Fruit fly (Drosophila melanogaster) whole organism, embryonic: Measurements from ENCODE around the gene CG12539.

Experiments
- Blimp-1 ChIP-seq: fragments of 200-800 bp; sonication (Bioruptor generic); optimal IDR thresholded peaks from 3 replicates; lab custom pipeline; 2018; ENCODE audit warnings: missing biosample characterization, missing genetic modification characterization, mild to moderate bottlenecking, moderate library complexity, missing genetic modification reagents
- Bteb2 ChIP-seq: fragments of 200-800 bp; sonication (Bioruptor generic); optimal IDR thresholded peaks from 2 replicates; lab custom pipeline; 2016; ENCODE audit warnings: missing biosample characterization, missing genetic modification characterization
- CG1024 ChIP-seq: fragments of 200-800 bp; sonication (Bioruptor generic); IDR thresholded peaks from 2 replicates; pipeline ENCODE4 v1.3.6; 2022; ENCODE audit warnings: missing biosample characterization, missing genetic modification characterization
- CG10274 ChIP-seq: fragments of 200-800 bp; sonication (Bioruptor generic); optimal IDR thresholded peaks from 3 replicates; lab custom pipeline; 2017; ENCODE audit warnings: missing biosample characterization, mild to moderate bottlenecking, missing genetic modification characterization
- CG10979 ChIP-seq: fragments of 200-800 bp; sonication (Bioruptor generic); optimal IDR thresholded peaks from 2 replicates; lab custom pipeline; 2018; ENCODE audit warnings: missing biosample characterization, mild to moderate bottlenecking, missing genetic modification characterization, moderate library complexity
- CG11398 ChIP-seq: fragments of 200-800 bp; sonication (Bioruptor generic); optimal IDR thresholded peaks from 2 replicates; lab custom pipeline; 2016; ENCODE audit warnings: missing biosample characterization, missing genetic modification characterization
- CG12155 ChIP-seq: fragments of 200-800 bp; sonication (Bioruptor generic); optimal IDR thresholded peaks from 3 replicates; lab custom pipeline; 2016; ENCODE audit warnings: missing biosample characterization, missing genetic modification characterization
- CG15514 ChIP-seq: fragments of 200-800 bp; sonication (Bioruptor generic); optimal IDR thresholded peaks from 3 replicates; lab custom pipeline; 2017; ENCODE audit warnings: missing biosample characterization, missing genetic modification characterization, mild to moderate bottlenecking, moderate library complexity, missing genetic modification reagents
- CG1603 ChIP-seq: fragments of 200-800 bp; sonication (Bioruptor generic); optimal IDR thresholded peaks from 2 replicates; lab custom pipeline; 2019; ENCODE audit warnings: missing biosample characterization, mild to moderate bottlenecking, missing genetic modification characterization, moderate library complexity
- CG16815 ChIP-seq: fragments of 200-800 bp; sonication (Bioruptor generic); optimal IDR thresholded peaks from 3 replicates; lab custom pipeline; 2017; ENCODE audit warnings: missing biosample characterization, mild to moderate bottlenecking, missing genetic modification characterization
- CG17328 ChIP-seq: fragments of 200-800 bp; sonication (Bioruptor generic); IDR thresholded peaks from 2 replicates; pipeline ENCODE4 v1.3.6; 2022; ENCODE audit warnings: missing biosample characterization, missing genetic modification characterization
- CG17912 ChIP-seq: fragments of 200-800 bp; sonication (Bioruptor generic); optimal IDR thresholded peaks from 2 replicates; lab custom pipeline; 2018; ENCODE audit warnings: missing biosample characterization, mild to moderate bottlenecking, missing genetic modification characterization
- CG34376 ChIP-seq: fragments of 200-800 bp; sonication (Bioruptor generic); optimal IDR thresholded peaks from 2 replicates; lab custom pipeline; 2018; ENCODE audit warnings: missing biosample characterization, mild to moderate bottlenecking, missing genetic modification characterization
- CG3847 ChIP-seq: fragments of 200-800 bp; sonication (Bioruptor generic); IDR thresholded peaks from 2 replicates; pipeline ENCODE4 v1.3.6; 2022; ENCODE audit warnings: missing biosample characterization, missing genetic modification characterization
- CG4617 ChIP-seq: fragments of 200-800 bp; sonication (Bioruptor generic); optimal IDR thresholded peaks from 3 replicates; lab custom pipeline; 2016; ENCODE audit warnings: missing biosample characterization, missing genetic modification characterization, borderline replicate concordance
- CG6175 ChIP-seq: fragments of 200-800 bp; sonication (Bioruptor generic); IDR thresholded peaks from 3 replicates; pipeline ENCODE4 v1.3.6; 2022; ENCODE audit warnings: missing biosample characterization, missing genetic modification characterization
- CG6689 ChIP-seq: fragments of 200-800 bp; sonication (Bioruptor generic); IDR thresholded peaks from 2 replicates; pipeline ENCODE4 v1.3.6; 2022; ENCODE audit warnings: missing biosample characterization, missing genetic modification characterization
- CG7839 ChIP-seq: fragments of 200-800 bp; sonication (Bioruptor generic); optimal IDR thresholded peaks from 3 replicates; lab custom pipeline; 2018; ENCODE audit warnings: missing biosample characterization, mild to moderate bottlenecking, missing genetic modification characterization, moderate library complexity
- CG9932 ChIP-seq: fragments of 200-800 bp; sonication (Bioruptor generic); IDR thresholded peaks from 2 replicates; pipeline ENCODE4 v1.3.6; 2022; ENCODE audit warnings: missing biosample characterization, missing genetic modification characterization
- Camta ChIP-seq: fragments of 200-800 bp; sonication (Bioruptor generic); optimal IDR thresholded peaks from 2 replicates; lab custom pipeline; 2016; ENCODE audit warnings: missing biosample characterization, missing genetic modification characterization
- D19A ChIP-seq: fragments of 200-800 bp; optimal IDR thresholded peaks from 3 replicates; lab custom pipeline; 2019; ENCODE audit warnings: missing biosample characterization, mild to moderate bottlenecking, missing genetic modification characterization, moderate library complexity
- Dll ChIP-seq: fragments of 200-800 bp; sonication (Bioruptor generic); IDR thresholded peaks from 4 replicates; pipeline ENCODE4 v1.3.6; 2022; ENCODE audit warnings: missing biosample characterization, missing genetic modification characterization; ENCODE audit not compliant: partially characterized antibody
- Hmx ChIP-seq: fragments of 200-800 bp; sonication (Bioruptor generic); optimal IDR thresholded peaks from 2 replicates; lab custom pipeline; 2016; ENCODE audit warnings: missing biosample characterization, missing genetic modification characterization
- MBD-R2 ChIP-seq: fragments of 200-800 bp; sonication (Bioruptor generic); IDR thresholded peaks from 2 replicates; pipeline ENCODE4 v1.3.6; 2022; ENCODE audit warnings: missing biosample characterization, missing genetic modification characterization
- MESR4 ChIP-seq: fragments of 200-800 bp; sonication (Bioruptor generic); optimal IDR thresholded peaks from 2 replicates; lab custom pipeline; 2018; ENCODE audit warnings: missing biosample characterization, mild to moderate bottlenecking, missing genetic modification characterization, moderate library complexity
- Myb ChIP-seq: fragments of 200-800 bp; sonication (Bioruptor generic); optimal IDR thresholded peaks from 2 replicates; lab custom pipeline; 2016; ENCODE audit warnings: missing biosample characterization, missing genetic modification characterization
- NfI ChIP-seq: fragments of 200-800 bp; sonication (Bioruptor generic); optimal IDR thresholded peaks from 3 replicates; lab custom pipeline; 2018; ENCODE audit warnings: missing biosample characterization, mild to moderate bottlenecking, missing genetic modification characterization, moderate library complexity
- Sry-β ChIP-seq: fragments of 200-800 bp; sonication (Bioruptor generic); optimal IDR thresholded peaks from 2 replicates; lab custom pipeline; 2018; ENCODE audit warnings: missing biosample characterization, mild to moderate bottlenecking, missing genetic modification characterization, moderate library complexity
- TFAM ChIP-seq: fragments of 200-800 bp; sonication (Bioruptor generic); optimal IDR thresholded peaks from 2 replicates; lab custom pipeline; 2017; ENCODE audit warnings: missing biosample characterization, missing genetic modification characterization, inconsistent platforms
- ap ChIP-seq: fragments of 200-800 bp; sonication (Bioruptor generic); IDR thresholded peaks from 2 replicates; pipeline ENCODE4 v1.3.6; 2022; ENCODE audit warnings: missing biosample characterization, missing genetic modification characterization
- ara ChIP-seq: fragments of 200-800 bp; sonication (Bioruptor generic); IDR thresholded peaks from 2 replicates; pipeline ENCODE4 v1.3.6; 2022; ENCODE audit warnings: missing biosample characterization, missing genetic modification characterization
- bbx ChIP-seq: fragments of 200-800 bp; sonication (Bioruptor generic); IDR thresholded peaks from 2 replicates; pipeline ENCODE4 v1.3.6; 2022; ENCODE audit warnings: missing biosample characterization, missing genetic modification characterization; ENCODE audit not compliant: partially characterized antibody
- cg ChIP-seq: fragments of 200-800 bp; sonication (Bioruptor generic); optimal IDR thresholded peaks from 3 replicates; lab custom pipeline; 2019; ENCODE audit warnings: missing biosample characterization, mild to moderate bottlenecking, missing genetic modification characterization, moderate library complexity
- chinmo ChIP-seq: fragments of 200-800 bp; sonication (Bioruptor generic); IDR thresholded peaks from 4 replicates; pipeline ENCODE4 v1.3.6; 2022; ENCODE audit warnings: missing biosample characterization, missing genetic modification characterization; ENCODE audit not compliant: partially characterized antibody
- danr ChIP-seq: fragments of 200-800 bp; sonication (Bioruptor generic); IDR thresholded peaks from 2 replicates; pipeline ENCODE4 v1.3.6; 2022; ENCODE audit warnings: missing biosample characterization, missing genetic modification characterization
- dm ChIP-seq: fragments of 200-800 bp; sonication (Bioruptor generic); optimal IDR thresholded peaks from 3 replicates; lab custom pipeline; 2016; ENCODE audit warnings: missing biosample characterization, missing genetic modification characterization
- fd3F ChIP-seq: fragments of 200-800 bp; sonication (Bioruptor generic); optimal IDR thresholded peaks from 2 replicates; lab custom pipeline; 2018; ENCODE audit warnings: missing biosample characterization, mild to moderate bottlenecking, missing genetic modification characterization, moderate library complexity
- gt ChIP-seq: fragments of 200-800 bp; sonication (Bioruptor generic); IDR thresholded peaks from 2 replicates; pipeline ENCODE4 v1.3.6; 2022; ENCODE audit warnings: missing biosample characterization, missing genetic modification characterization
- kni ChIP-seq: fragments of 200-800 bp; sonication (Bioruptor generic); optimal IDR thresholded peaks from 3 replicates; lab custom pipeline; 2017; ENCODE audit warnings: mild to moderate bottlenecking, missing biosample characterization, missing genetic modification reagents, missing genetic modification characterization
- lab ChIP-seq: fragments of 200-800 bp; sonication (Bioruptor generic); optimal IDR thresholded peaks from 3 replicates; lab custom pipeline; 2017; ENCODE audit warnings: missing biosample characterization, missing genetic modification characterization, mild to moderate bottlenecking, moderate library complexity, missing genetic modification reagents
- lmd ChIP-seq: fragments of 200-800 bp; sonication (Bioruptor generic); IDR thresholded peaks from 2 replicates; pipeline ENCODE4 v1.3.6; 2022; ENCODE audit warnings: missing biosample characterization, missing genetic modification characterization
- luna ChIP-seq: fragments of 200-800 bp; sonication (Bioruptor generic); optimal IDR thresholded peaks from 2 replicates; lab custom pipeline; 2016; ENCODE audit warnings: missing biosample characterization, missing genetic modification characterization
- nmo ChIP-seq: fragments of 200-800 bp; sonication (Bioruptor generic); optimal IDR thresholded peaks from 2 replicates; lab custom pipeline; 2018; ENCODE audit warnings: missing biosample characterization, mild to moderate bottlenecking, missing genetic modification characterization, moderate library complexity
- nom ChIP-seq: fragments of 200-800 bp; sonication (Bioruptor generic); optimal IDR thresholded peaks from 2 replicates; lab custom pipeline; 2017; ENCODE audit warnings: missing biosample characterization, missing genetic modification characterization, mild to moderate bottlenecking, moderate library complexity, missing genetic modification reagents
- pnt ChIP-seq: fragments of 200-800 bp; sonication (Bioruptor generic); optimal IDR thresholded peaks from 3 replicates; lab custom pipeline; 2016; ENCODE audit warnings: missing biosample characterization, missing genetic modification characterization
- repo ChIP-seq: fragments of 200-800 bp; sonication (Bioruptor generic); optimal IDR thresholded peaks from 2 replicates; lab custom pipeline; 2016; ENCODE audit warnings: missing biosample characterization, missing genetic modification characterization
- slbo ChIP-seq: fragments of 200-800 bp; sonication (Bioruptor generic); IDR thresholded peaks from 2 replicates; pipeline ENCODE4 v1.3.6; 2022; ENCODE audit warnings: missing biosample characterization, missing genetic modification characterization
- stc ChIP-seq: fragments of 200-800 bp; sonication (Bioruptor generic); IDR thresholded peaks from 2 replicates; pipeline ENCODE4 v1.3.6; 2022; ENCODE audit warnings: missing biosample characterization, missing genetic modification characterization
- vfl ChIP-seq: fragments of 200-800 bp; sonication (Bioruptor generic); optimal IDR thresholded peaks from 2 replicates; lab custom pipeline; 2016; ENCODE audit warnings: missing biosample characterization, missing genetic modification characterization
- zf30C ChIP-seq: fragments of 200-800 bp; sonication (Bioruptor generic); optimal IDR thresholded peaks from 3 replicates; lab custom pipeline; 2018; ENCODE audit warnings: missing biosample characterization, mild to moderate bottlenecking, missing genetic modification characterization
- zfh1 ChIP-seq: fragments of 200-800 bp; sonication (Bioruptor generic); IDR thresholded peaks from 3 replicates; pipeline ENCODE4 v1.3.6; 2022; ENCODE audit warnings: missing biosample characterization, missing genetic modification characterization

Gene CG12539

dm6 chrX:14839047-14839446, 5.5 kb downstream of the CG12539 start, which contains the start of the genes CG32590 and Flo2 (continued):
- TF ChIP-seq Bteb2 (GFP tag; lab: Kevin White, UChicago) (peak; percentile 53), cg (GFP tag; lab: Kevin White, UChicago) (no peak), CG10979 (tag; lab: Kevin White, UChicago) (peak; percentile 45), dm (GFP tag; lab: Kevin White, UChicago) (peak; percentile 33), pnt (GFP tag; lab: Kevin White, UChicago) (peak; percentile 57), Sry-β (no peak), bbx (GFP tag; lab: Robert Waterston, UW) (peak; percentile 94), CG16815 (peak; percentile 38), zfh1 (GFP tag; lab: Robert Waterston, UW) (peak; percentile 83), NfI (GFP tag; lab: Kevin White, UChicago) (peak; percentile 66), CG1024 (GFP tag; lab: Robert Waterston, UW) (peak; percentile 57), lmd (GFP tag; lab: Robert Waterston, UW) (peak; percentile 76), CG34376 (peak; percentile 13), repo (GFP tag; lab: Kevin White, UChicago) (peak; percentile 63), lab (GFP tag; lab: Kevin White, UChicago) (peak; percentile 78), danr (GFP tag; lab: Robert Waterston, UW) (peak; percentile 69), nom (GFP tag; lab: Kevin White, UChicago) (no peak), CG9932 (GFP tag; lab: Robert Waterston, UW) (peak; percentile 93), CG12155 (GFP tag; lab: Kevin White, UChicago) (peak; percentile 66), ap (GFP tag; lab: Robert Waterston, UW) (peak; percentile 66; the same call in 1 of the 2 replicates), CG17328 (GFP tag; lab: Robert Waterston, UW) (peak; percentile 70), chinmo (peak; percentile 96), vfl (GFP tag; lab: Kevin White, UChicago) (peak; percentile 64), CG11398 (peak; percentile 40), gt (peak; percentile 66), ara (GFP tag; lab: Robert Waterston, UW) (peak; percentile 82), MESR4 (GFP tag; lab: Kevin White, UChicago) (peak; percentile 25), nmo (GFP tag; lab: Kevin White, UChicago) (peak; percentile 79), luna (no peak), CG10274 (GFP tag; lab: Kevin White, UChicago) (no peak), CG7839 (tag; lab: Kevin White, UChicago) (peak; percentile 61), stc (peak; percentile 62; the same call in 1 of the 2 replicates), CG6689 (GFP tag; lab: Robert Waterston, UW) (peak; percentile 78), Blimp-1 (GFP tag; lab: Kevin White, UChicago) (peak; percentile 59), MBD-R2 (GFP tag; lab: Robert Waterston, UW) (peak; percentile 75), CG17912 (GFP tag; lab: Kevin White, UChicago) (no peak), Camta (peak; percentile 70), zf30C (GFP tag; lab: Kevin White, UChicago) (no peak), CG6175 (peak; percentile 68; the same call in 2 of the 3 replicates), slbo (GFP tag; lab: Robert Waterston, UW) (peak; percentile 94), fd3F (GFP tag; lab: Kevin White, UChicago) (peak; percentile 64), Hmx (GFP tag; lab: Kevin White, UChicago) (no peak), CG4617 (peak; percentile 56), Dll (GFP tag; lab: Robert Waterston, UW) (peak; percentile 98), CG3847 (GFP tag; lab: Robert Waterston, UW) (peak; percentile 81), CG15514 (GFP tag; lab: Kevin White, UChicago) (peak; percentile 94), CG1603 (tag; lab: Kevin White, UChicago) (peak; percentile 72), Myb (GFP tag; lab: Kevin White, UChicago) (peak; percentile 65), kni (GFP tag; lab: Kevin White, UChicago) (no peak), D19A (peak; percentile 40), TFAM (GFP tag; lab: Kevin White, UChicago) (no peak)
